Worm (Caenorhabditis elegans) whole organism, L4 larva: ENCODE measurements around the gene vha-15.

Source experiments
- F10B5.3 ChIP-seq: sonication (generic microtip); optimal IDR thresholded peaks from 2 replicates; lab custom pipeline; 2016; ENCODE audit warnings: mild to moderate bottlenecking, missing genetic modification characterization, missing compliant biosample characterization
- F37D6.2 ChIP-seq: sonication (generic microtip); optimal IDR thresholded peaks from 2 replicates; lab custom pipeline; 2016; ENCODE audit warnings: mild to moderate bottlenecking, missing genetic modification characterization, missing compliant biosample characterization
- F44E2.7 ChIP-seq: fragments of 200-800 bp; sonication (Bioruptor generic); IDR thresholded peaks from 2 replicates; pipeline ENCODE4 v2.1.2; 2022; ENCODE audit warnings: missing genetic modification characterization, missing compliant biosample characterization
- R02D3.7 ChIP-seq: fragments of 150-350 bp; sonication (generic microtip); optimal IDR thresholded peaks from 3 replicates; lab custom pipeline; 2014; ENCODE audit warnings: missing biosample characterization, missing genetic modification characterization
- Y48G9A.11 ChIP-seq: fragments of 200-800 bp; sonication (Bioruptor generic); IDR thresholded peaks from 2 replicates; pipeline ENCODE4 v1.3.6; 2022; ENCODE audit warnings: missing genetic modification reagents, missing genetic modification characterization, missing compliant biosample characterization
- ama-1 ChIP-seq: fragments of 150-350 bp; optimal IDR thresholded peaks from 2 replicates; lab custom pipeline; 2014; ENCODE audit warnings: inconsistent platforms, mixed read lengths
- arid-1 ChIP-seq: fragments of 200-800 bp; sonication (Bioruptor generic); conservative IDR thresholded peaks from 2 replicates; pipeline ENCODE4 v1.3.6; 2022; ENCODE audit warnings: missing genetic modification reagents, missing genetic modification characterization, missing compliant biosample characterization
- ceh-28 ChIP-seq: fragments of 150-350 bp; optimal IDR thresholded peaks from 2 replicates; lab custom pipeline; 2014; ENCODE audit warnings: missing biosample characterization, missing genetic modification reagents, missing genetic modification characterization
- ceh-44 ChIP-seq: fragments of 200-800 bp; sonication (Bioruptor generic); IDR thresholded peaks from 2 replicates; pipeline ENCODE4 v1.3.6; 2022; ENCODE audit warnings: missing genetic modification reagents, missing genetic modification characterization, missing compliant biosample characterization
- ces-1 ChIP-seq: fragments of 150-350 bp; sonication (generic microtip); optimal IDR thresholded peaks from 4 replicates; lab custom pipeline; 2014; ENCODE audit warnings: missing biosample characterization, missing genetic modification reagents, missing genetic modification characterization
- ctbp-1 ChIP-seq: fragments of 200-800 bp; sonication (Bioruptor generic); IDR thresholded peaks from 2 replicates; pipeline ENCODE4 v1.3.6; 2022; ENCODE audit warnings: missing genetic modification reagents, missing genetic modification characterization, missing compliant biosample characterization
- daf-19 ChIP-seq: fragments of 200-800 bp; sonication (Bioruptor generic); conservative IDR thresholded peaks from 2 replicates; pipeline ENCODE4 v1.3.6; 2022; ENCODE audit warnings: missing genetic modification characterization, missing compliant biosample characterization
- dmd-9 ChIP-seq: fragments of 200-800 bp; sonication (Bioruptor generic); IDR thresholded peaks from 2 replicates; pipeline ENCODE4 v1.3.6; 2022; ENCODE audit warnings: missing genetic modification reagents, missing genetic modification characterization, missing compliant biosample characterization
- dve-1 ChIP-seq: sonication (generic microtip); optimal IDR thresholded peaks from 2 replicates; lab custom pipeline; 2017; ENCODE audit warnings: antibody characterized with exemption, mild to moderate bottlenecking, missing genetic modification characterization, missing compliant biosample characterization; ENCODE audit not compliant: insufficient read depth
- egl-43 ChIP-seq: fragments of 200-800 bp; sonication (Bioruptor generic); IDR thresholded peaks from 2 replicates; pipeline ENCODE4 v1.3.6; 2022; ENCODE audit warnings: missing genetic modification reagents, missing genetic modification characterization, missing compliant biosample characterization
- fkh-10 ChIP-seq: fragments of 150-350 bp; optimal IDR thresholded peaks from 2 replicates; lab custom pipeline; 2014; ENCODE audit warnings: missing biosample characterization, missing genetic modification reagents, missing genetic modification characterization
- gei-8 ChIP-seq: fragments of 200-800 bp; sonication (Bioruptor generic); optimal IDR thresholded peaks from 2 replicates; lab custom pipeline; 2018; ENCODE audit warnings: mild to moderate bottlenecking, missing genetic modification characterization, missing compliant biosample characterization
- hlh-30 ChIP-seq: sonication (generic microtip); optimal IDR thresholded peaks from 2 replicates; lab custom pipeline; 2017; ENCODE audit warnings: antibody characterized with exemption, mild to moderate bottlenecking, missing genetic modification characterization, missing compliant biosample characterization; ENCODE audit not compliant: insufficient read depth
- hmg-1.1 ChIP-seq: fragments of 200-800 bp; sonication (Bioruptor generic); IDR thresholded peaks from 2 replicates; pipeline ENCODE4 v1.3.6; 2022; ENCODE audit warnings: missing genetic modification reagents, missing genetic modification characterization, missing compliant biosample characterization
- jun-1 ChIP-seq: fragments of 150-350 bp; optimal IDR thresholded peaks from 2 replicates; lab custom pipeline; 2014; ENCODE audit warnings: missing biosample characterization, missing genetic modification reagents, missing genetic modification characterization
- lin-1 ChIP-seq: fragments of 200-800 bp; sonication (Bioruptor generic); IDR thresholded peaks from 2 replicates; pipeline ENCODE4 v1.3.6; 2022; ENCODE audit warnings: missing genetic modification reagents, missing genetic modification characterization, missing compliant biosample characterization
- mdl-1 ChIP-seq, 2 experiments: fragments of 150-350 bp in 1 of 2; sonication (generic microtip) in 1 of 2; optimal IDR thresholded peaks; 2 replicates each; lab custom pipeline; 2014 to 2017; ENCODE audit warnings: missing biosample characterization in 2 of 2, missing genetic modification characterization in 2 of 2
- mes-2 ChIP-seq: sonication (generic microtip); optimal IDR thresholded peaks from 2 replicates; lab custom pipeline; 2016; ENCODE audit warnings: missing genotype, mild to moderate bottlenecking, missing genetic modification characterization, missing compliant biosample characterization; ENCODE audit not compliant: poor library complexity, severe bottlenecking
- nhr-10 ChIP-seq: fragments of 150-350 bp; optimal IDR thresholded peaks from 2 replicates; lab custom pipeline; 2014; ENCODE audit warnings: missing biosample characterization, missing genetic modification characterization
- nhr-25 ChIP-seq: sonication (generic microtip); optimal IDR thresholded peaks from 2 replicates; lab custom pipeline; 2017; ENCODE audit warnings: missing genetic modification characterization, mild to moderate bottlenecking, missing compliant biosample characterization, antibody characterized with exemption, moderate library complexity, borderline replicate concordance; ENCODE audit not compliant: insufficient read depth
- nhr-41 ChIP-seq: fragments of 200-800 bp; sonication (Bioruptor generic); IDR thresholded peaks from 2 replicates; pipeline ENCODE4 v1.3.6; 2022; ENCODE audit warnings: missing genetic modification reagents, missing genetic modification characterization, missing compliant biosample characterization
- nhr-48 ChIP-seq: sonication (generic microtip); optimal IDR thresholded peaks from 2 replicates; lab custom pipeline; 2016; ENCODE audit warnings: mild to moderate bottlenecking, missing genetic modification characterization, missing compliant biosample characterization
- set-16 ChIP-seq: fragments of 200-800 bp; sonication (Bioruptor generic); IDR thresholded peaks from 2 replicates; pipeline ENCODE4 v1.3.6; 2022; ENCODE audit warnings: missing genetic modification reagents, missing genetic modification characterization, missing compliant biosample characterization
- skn-1 ChIP-seq: fragments of 150-350 bp; optimal IDR thresholded peaks from 2 replicates; lab custom pipeline; 2014; ENCODE audit warnings: missing biosample characterization, missing genetic modification characterization
- spr-3 ChIP-seq: fragments of 200-800 bp; sonication (Bioruptor generic); optimal IDR thresholded peaks from 2 replicates; lab custom pipeline; 2018; ENCODE audit warnings: mild to moderate bottlenecking, missing genetic modification characterization, missing compliant biosample characterization
- tag-97 ChIP-seq: fragments of 200-800 bp; sonication (Bioruptor generic); IDR thresholded peaks from 2 replicates; pipeline ENCODE4 v1.3.6; 2022; ENCODE audit warnings: missing genetic modification characterization, missing compliant biosample characterization
- tra-1 ChIP-seq: fragments of 200-800 bp; sonication (Bioruptor generic); IDR thresholded peaks from 2 replicates; pipeline ENCODE4 v1.3.6; 2022; ENCODE audit warnings: missing genetic modification reagents, missing genetic modification characterization, missing compliant biosample characterization
- unc-62 ChIP-seq, 3 experiments: fragments of 150-350 bp in 1 of 3; sonication (generic microtip); optimal IDR thresholded peaks in 2 of 3; peaks in 1 of 3; 1 replicate in 1 of 3; 2 replicates in 2 of 3; lab custom pipeline; 2014 to 2017; ENCODE audit warnings: missing biosample characterization in 3 of 3, missing genetic modification characterization in 3 of 3, missing genetic modification reagents in 3 of 3, missing genotype in 1 of 3
- vab-7 ChIP-seq: fragments of 200-800 bp; sonication (Bioruptor generic); IDR thresholded peaks from 2 replicates; pipeline ENCODE4 v1.3.6; 2022; ENCODE audit warnings: missing genetic modification reagents, missing genetic modification characterization, missing compliant biosample characterization
- zag-1 ChIP-seq: fragments of 150-350 bp; optimal IDR thresholded peaks from 2 replicates; lab custom pipeline; 2014; ENCODE audit warnings: missing biosample characterization, missing genetic modification characterization

The vha-15 gene

ce11 chrX:2265069-2265468, 27.4 kb downstream of the vha-15 start:
- TF ChIP-seq spr-3 (GFP tag; lab: Kevin White, UChicago) (no peak), F37D6.2 (tag; lab: Kevin White, UChicago) (no peak), nhr-10 (tag; lab: Kevin White, UChicago) (no peak), tra-1 (no peak), hmg-1.1 (GFP tag; lab: Robert Waterston, UW) (no peak), gei-8 (GFP tag; lab: Kevin White, UChicago) (no peak), ctbp-1 (GFP tag; lab: Robert Waterston, UW) (peak; percentile 50; the same call in 1 of the 2 replicates), arid-1 (no peak), nhr-41 (GFP tag; lab: Robert Waterston, UW) (no peak), Y48G9A.11 (no peak), jun-1 (no peak), mdl-1 (tag; optimal IDR thresholded peaks at IDR 0.05; lab: Kevin White, UChicago) (peak in 1 of 2 experiments; percentile 3), lin-1 (no peak), ceh-28 (tag; lab: Kevin White, UChicago) (no peak), ama-1 (lab: Kevin White, UChicago) (no peak)

ce11 chrX:2266366-2266765, 28.7 kb downstream of the vha-15 start:
- no peak for TF ChIP-seq hlh-30 (tag; lab: Kevin White, UChicago)
- peak in 1 of 2 experiments; percentile 79 for TF ChIP-seq unc-62 (GFP tag; optimal IDR thresholded peaks at IDR 0.05 in 1 of 2; lab: Kevin White, UChicago)
- no peak for TF ChIP-seq unc-62 (tag; optimal IDR thresholded peaks at IDR 0.05; lab: Kevin White, UChicago)
- no peak for TF ChIP-seq dve-1 (tag; lab: Kevin White, UChicago)
- no peak for TF ChIP-seq nhr-41 (GFP tag; lab: Robert Waterston, UW)
- TF ChIP-seq zag-1 (tag; lab: Kevin White, UChicago), result no peak

- TF ChIP-seq dmd-9 (GFP tag; lab: Robert Waterston, UW), result no peak
- TF ChIP-seq nhr-48 (tag; lab: Kevin White, UChicago), result no peak
- no peak for TF ChIP-seq mes-2 (tag; lab: Kevin White, UChicago)
- no peak for TF ChIP-seq nhr-25 (tag; lab: Kevin White, UChicago)
- no peak for TF ChIP-seq F10B5.3 (tag; lab: Kevin White, UChicago)
- TF ChIP-seq R02D3.7, result no peak
- no peak for TF ChIP-seq tag-97 (GFP tag; lab: Robert Waterston, UW)
- TF ChIP-seq fkh-10, result peak; percentile 81
- TF ChIP-seq skn-1 (tag; lab: Kevin White, UChicago), result no peak
- no peak for TF ChIP-seq egl-43 (GFP tag; lab: Robert Waterston, UW)
- peak in 1 of 2 experiments; percentile 31 for TF ChIP-seq unc-62 (GFP tag; optimal IDR thresholded peaks at IDR 0.05 in 1 of 2; lab: Kevin White, UChicago)
- TF ChIP-seq unc-62 (tag; optimal IDR thresholded peaks at IDR 0.05; lab: Kevin White, UChicago), result no peak
Measured at ce11 chrX:2266777-2267176, 29.1 kb downstream of the vha-15 start.

- TF ChIP-seq F44E2.7 (no peak), set-16 (peak; percentile 92), jun-1 (no peak), daf-19 (GFP tag; lab: Robert Waterston, UW) (no peak), vab-7 (GFP tag; lab: Robert Waterston, UW) (no peak)
Measured at ce11 chrX:2267956-2268355, 30.2 kb downstream of the vha-15 start, which contains the start of gene AH9.6. Gene AH9.6, minus strand, starts transcription at chrX:2268138.

- TF ChIP-seq fkh-10 (peak; percentile 29), ces-1 (GFP tag; lab: Kevin White, UChicago) (peak; percentile 84), ceh-44 (GFP tag; lab: Robert Waterston, UW) (no peak)
Measured at ce11 chrX:2271429-2271828, 33.7 kb downstream of the vha-15 start.
